Fruit fly (Drosophila melanogaster) whole organism, pupa: ENCODE data around the gene car.

Experiments used
- CG10348 ChIP-seq: fragments of 200-800 bp; sonication (Bioruptor generic); IDR thresholded peaks from 2 replicates; pipeline ENCODE4 v1.3.6; 2022; ENCODE audit warnings: missing biosample characterization, missing genetic modification characterization
- CG12605 ChIP-seq: fragments of 200-800 bp; sonication (Bioruptor generic); IDR thresholded peaks from 2 replicates; pipeline ENCODE4 v1.3.6; 2022; ENCODE audit warnings: missing biosample characterization, missing genetic modification characterization
- CG15710 ChIP-seq: fragments of 200-800 bp; sonication (Bioruptor generic); optimal IDR thresholded peaks from 2 replicates; lab custom pipeline; 2018; ENCODE audit warnings: missing biosample characterization, mild to moderate bottlenecking, missing genetic modification characterization, moderate library complexity
- CG9948 ChIP-seq: fragments of 200-800 bp; sonication (Bioruptor generic); optimal IDR thresholded peaks from 2 replicates; lab custom pipeline; 2018; ENCODE audit warnings: missing biosample characterization, mild to moderate bottlenecking, missing genetic modification characterization, moderate library complexity
- Pif1B ChIP-seq: fragments of 200-800 bp; sonication (Bioruptor generic); optimal IDR thresholded peaks from 3 replicates; lab custom pipeline; 2016; ENCODE audit warnings: missing biosample characterization, missing genetic modification characterization

DNA sequence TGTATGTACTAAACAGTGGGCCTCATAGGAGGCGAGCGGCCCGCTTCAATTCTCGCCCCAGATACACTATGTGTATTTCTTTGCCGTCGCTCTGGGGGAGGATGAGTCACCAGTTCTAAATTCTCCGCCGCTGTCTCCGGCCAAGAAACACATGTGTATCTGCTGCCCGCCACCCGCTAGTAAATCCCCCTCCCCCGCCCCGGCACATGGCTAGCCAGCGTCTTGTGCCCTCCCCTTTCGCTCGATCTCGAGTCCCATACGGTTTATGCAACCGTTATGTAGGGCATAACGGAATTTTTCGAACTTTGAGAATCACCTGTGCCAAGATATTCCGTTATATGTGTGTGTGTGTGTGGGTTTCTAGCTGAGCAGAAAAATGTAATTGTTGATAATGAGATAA lies 40.1 kb downstream of the car start:
- TF ChIP-seq CG15710 (tag; lab: Kevin White, UChicago): no peak
- TF ChIP-seq CG9948 (tag; lab: Kevin White, UChicago): no peak
- no peak for TF ChIP-seq CG12605 (GFP tag; lab: Robert Waterston, UW)
- no peak for TF ChIP-seq Pif1B (GFP tag; lab: Kevin White, UChicago)
- TF ChIP-seq CG10348: no peak
